Fruit fly (Drosophila melanogaster) whole organism, prepupa: Measurements from ENCODE around the gene CG32109.

Experiments used
- CG10631 ChIP-seq: fragments of 200-800 bp; sonication (Bioruptor generic); optimal IDR thresholded peaks from 2 replicates; lab custom pipeline; 2016; ENCODE audit warnings: missing biosample characterization, missing genetic modification characterization
- CG11294 ChIP-seq: fragments of 200-800 bp; sonication (Bioruptor generic); IDR thresholded peaks from 2 replicates; pipeline ENCODE4 v1.3.6; 2022; ENCODE audit warnings: missing biosample characterization, missing genetic modification characterization
- CG15336 ChIP-seq: fragments of 200-800 bp; sonication (Bioruptor generic); IDR thresholded peaks from 2 replicates; pipeline ENCODE4 v1.3.6; 2022; ENCODE audit warnings: missing biosample characterization, missing genetic modification characterization
- CG16779 ChIP-seq: fragments of 200-800 bp; sonication (Bioruptor generic); optimal IDR thresholded peaks from 3 replicates; lab custom pipeline; 2017; ENCODE audit warnings: missing biosample characterization, mild to moderate bottlenecking, missing genetic modification characterization
- CG31627 ChIP-seq: fragments of 200-800 bp; sonication (Bioruptor generic); optimal IDR thresholded peaks from 3 replicates; lab custom pipeline; 2016; ENCODE audit warnings: missing biosample characterization, missing genetic modification characterization
- CG32006 ChIP-seq: fragments of 200-800 bp; sonication (Bioruptor generic); optimal IDR thresholded peaks from 3 replicates; lab custom pipeline; 2017; ENCODE audit warnings: missing biosample characterization, mild to moderate bottlenecking, missing genetic modification characterization
- CG34406 ChIP-seq: fragments of 200-800 bp; sonication (Bioruptor generic); optimal IDR thresholded peaks from 3 replicates; lab custom pipeline; 2016; ENCODE audit warnings: missing biosample characterization, missing genetic modification characterization
- CG6163 ChIP-seq: fragments of 200-800 bp; sonication (Bioruptor generic); IDR thresholded peaks from 3 replicates; pipeline ENCODE4 v1.3.6; 2022; ENCODE audit warnings: missing biosample characterization, missing genetic modification characterization
- CG6792 ChIP-seq: fragments of 200-800 bp; sonication (Bioruptor generic); optimal IDR thresholded peaks from 3 replicates; lab custom pipeline; 2016; ENCODE audit warnings: missing biosample characterization, missing genetic modification characterization
- CG6808 ChIP-seq: fragments of 200-800 bp; sonication (Bioruptor generic); optimal IDR thresholded peaks from 3 replicates; lab custom pipeline; 2017; ENCODE audit warnings: missing biosample characterization, missing genetic modification characterization, mild to moderate bottlenecking, moderate library complexity, missing genetic modification reagents
- CG6854 ChIP-seq: fragments of 200-800 bp; sonication (Bioruptor generic); optimal IDR thresholded peaks from 2 replicates; lab custom pipeline; 2017; ENCODE audit warnings: missing biosample characterization, mild to moderate bottlenecking, missing genetic modification characterization
- CG7368 ChIP-seq: fragments of 200-800 bp; sonication (Bioruptor generic); optimal IDR thresholded peaks from 3 replicates; lab custom pipeline; 2016; ENCODE audit warnings: missing biosample characterization, missing genetic modification characterization
- CG8119 ChIP-seq: fragments of 200-800 bp; sonication (Bioruptor generic); IDR thresholded peaks from 3 replicates; pipeline ENCODE4 v1.3.6; 2022; ENCODE audit warnings: missing biosample characterization, missing genetic modification characterization
- CG8632 ChIP-seq: fragments of 200-800 bp; sonication (Bioruptor generic); optimal IDR thresholded peaks from 3 replicates; lab custom pipeline; 2016; ENCODE audit warnings: missing biosample characterization, missing genetic modification characterization
- Eip75B ChIP-seq: fragments of 200-800 bp; sonication (Bioruptor generic); optimal IDR thresholded peaks from 3 replicates; lab custom pipeline; 2016; ENCODE audit warnings: missing biosample characterization, missing genetic modification characterization
- Eip78C ChIP-seq: fragments of 200-800 bp; sonication (Bioruptor generic); peaks from one replicate; lab custom pipeline; 2016; ENCODE audit warnings: missing biosample characterization, missing genetic modification characterization
- Eip93F ChIP-seq: fragments of 200-800 bp; sonication (Bioruptor generic); optimal IDR thresholded peaks from 2 replicates; lab custom pipeline; 2016; ENCODE audit warnings: missing biosample characterization, mild to moderate bottlenecking, missing genetic modification characterization
- Ets21C ChIP-seq: fragments of 200-800 bp; sonication (Bioruptor generic); optimal IDR thresholded peaks from 3 replicates; lab custom pipeline; 2016; ENCODE audit warnings: missing biosample characterization, missing genetic modification characterization
- Hr39 ChIP-seq: fragments of 200-800 bp; sonication (Bioruptor generic); optimal IDR thresholded peaks from 2 replicates; lab custom pipeline; 2016; ENCODE audit warnings: missing biosample characterization, missing genetic modification characterization
- Hr4 ChIP-seq: fragments of 200-800 bp; sonication (Bioruptor generic); optimal IDR thresholded peaks from 3 replicates; lab custom pipeline; 2016; ENCODE audit warnings: missing biosample characterization, missing genetic modification characterization
- Smox ChIP-seq: fragments of 200-800 bp; sonication (Bioruptor generic); optimal IDR thresholded peaks from 3 replicates; lab custom pipeline; 2016; ENCODE audit warnings: missing biosample characterization, missing genetic modification characterization
- Sox102F ChIP-seq: fragments of 200-800 bp; sonication (Bioruptor generic); optimal IDR thresholded peaks from 2 replicates; lab custom pipeline; 2016; ENCODE audit warnings: missing biosample characterization, mild to moderate bottlenecking, missing genetic modification characterization
- Sox14 ChIP-seq: fragments of 200-800 bp; sonication (Bioruptor generic); optimal IDR thresholded peaks from 3 replicates; lab custom pipeline; 2016; ENCODE audit warnings: missing biosample characterization, missing genetic modification characterization
- Sox15 ChIP-seq: fragments of 200-800 bp; sonication (Bioruptor generic); optimal IDR thresholded peaks from 3 replicates; lab custom pipeline; 2016; ENCODE audit warnings: missing biosample characterization, missing genetic modification characterization
- achi ChIP-seq: fragments of 200-800 bp; sonication (Bioruptor generic); optimal IDR thresholded peaks from 3 replicates; lab custom pipeline; 2016; ENCODE audit warnings: missing biosample characterization, missing genetic modification characterization
- eg ChIP-seq: fragments of 200-800 bp; sonication (Bioruptor generic); IDR thresholded peaks from 3 replicates; pipeline ENCODE4 v1.3.6; 2022; ENCODE audit warnings: missing biosample characterization, missing genetic modification characterization
- esn ChIP-seq: fragments of 200-800 bp; sonication (Bioruptor generic); optimal IDR thresholded peaks from 2 replicates; lab custom pipeline; 2016; ENCODE audit warnings: missing biosample characterization, mild to moderate bottlenecking, missing genetic modification characterization, moderate library complexity
- fd85E ChIP-seq: fragments of 200-800 bp; sonication (Bioruptor generic); optimal IDR thresholded peaks from 3 replicates; lab custom pipeline; 2016; ENCODE audit warnings: missing biosample characterization, missing genetic modification characterization
- fkh ChIP-seq: fragments of 200-800 bp; sonication (Bioruptor generic); optimal IDR thresholded peaks from 3 replicates; lab custom pipeline; 2017; ENCODE audit warnings: missing biosample characterization, mild to moderate bottlenecking, missing genetic modification characterization, moderate library complexity
- net ChIP-seq: fragments of 200-800 bp; sonication (Bioruptor generic); optimal IDR thresholded peaks from 3 replicates; lab custom pipeline; 2016; ENCODE audit warnings: missing biosample characterization, missing genetic modification characterization
- ss ChIP-seq, 2 experiments: fragments of 200-800 bp; sonication (Bioruptor generic); optimal IDR thresholded peaks; 2 replicates in 1 of 2; 3 replicates in 1 of 2; lab custom pipeline; 2017 to 2018; ENCODE audit warnings: mild to moderate bottlenecking in 2 of 2, missing biosample characterization in 2 of 2, missing genetic modification characterization in 2 of 2, moderate library complexity in 1 of 2
- vri ChIP-seq: fragments of 200-800 bp; sonication (Bioruptor generic); optimal IDR thresholded peaks from 3 replicates; lab custom pipeline; 2016; ENCODE audit warnings: missing biosample characterization, mild to moderate bottlenecking, missing genetic modification characterization

The CG32109 gene

DNA sequence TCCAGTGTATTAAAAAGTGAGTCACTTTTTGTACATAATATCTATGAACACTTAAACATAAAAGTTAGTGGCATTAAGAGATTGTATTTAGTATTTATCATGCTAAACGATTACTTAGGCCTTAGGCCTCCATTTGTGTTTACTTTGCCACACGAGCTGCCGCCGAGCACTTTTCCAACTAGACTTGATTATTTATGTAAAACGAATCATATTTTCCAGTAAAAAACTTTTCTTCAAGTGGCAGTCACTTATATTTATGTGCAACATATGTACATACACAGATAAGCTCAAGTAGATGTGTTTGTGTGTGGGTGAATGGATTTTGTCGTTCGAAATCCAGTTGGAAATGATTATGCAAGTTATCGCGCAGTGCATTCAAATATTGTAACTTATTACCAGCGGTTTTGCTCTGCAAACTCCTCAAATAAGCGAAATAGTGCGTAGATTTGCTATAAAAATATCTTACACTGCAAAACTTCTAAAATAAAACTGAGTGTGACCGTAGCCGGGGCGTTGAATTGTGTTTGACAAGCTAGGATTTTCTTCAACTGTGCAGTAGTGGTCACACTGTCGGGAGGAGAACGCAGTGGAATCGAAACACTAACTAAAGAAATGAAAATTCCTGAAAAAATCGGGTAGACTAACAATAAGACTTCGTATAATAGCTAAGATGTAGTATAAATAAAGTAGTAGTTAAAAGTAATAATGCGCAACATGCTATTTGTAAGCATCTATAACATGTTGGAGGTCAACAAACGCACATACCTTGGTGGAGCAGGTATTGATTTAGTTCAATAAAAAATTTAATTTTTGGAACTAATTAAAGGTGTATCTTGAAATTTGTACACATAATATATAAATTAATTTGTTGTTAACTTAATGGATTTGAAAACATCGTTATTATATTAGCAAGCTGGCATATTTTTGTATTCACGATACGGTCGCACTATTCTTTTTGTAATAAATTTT lies 4.7 kb downstream of the CG32109 start, which contains the start of the genes Klc and CG10984 (continued):
- no peak for TF ChIP-seq CG6808
- peak; percentile 79 for TF ChIP-seq CG31627
- TF ChIP-seq eg (GFP tag; lab: Robert Waterston, UW) = no peak
- TF ChIP-seq CG16779 (tag; lab: Kevin White, UChicago) = no peak
- peak; percentile 80 for TF ChIP-seq Hr39
- peak; percentile 84 for TF ChIP-seq achi (GFP tag; lab: Kevin White, UChicago)
- no peak for TF ChIP-seq ss (GFP tag; optimal IDR thresholded peaks at IDR 0.05; lab: Kevin White, UChicago)
- peak; percentile 68 for TF ChIP-seq Sox15 (GFP tag; lab: Kevin White, UChicago)
- peak; percentile 8 for TF ChIP-seq CG6854 (GFP tag; lab: Kevin White, UChicago)
- peak; percentile 82 for TF ChIP-seq fd85E (GFP tag; lab: Kevin White, UChicago)

DNA sequence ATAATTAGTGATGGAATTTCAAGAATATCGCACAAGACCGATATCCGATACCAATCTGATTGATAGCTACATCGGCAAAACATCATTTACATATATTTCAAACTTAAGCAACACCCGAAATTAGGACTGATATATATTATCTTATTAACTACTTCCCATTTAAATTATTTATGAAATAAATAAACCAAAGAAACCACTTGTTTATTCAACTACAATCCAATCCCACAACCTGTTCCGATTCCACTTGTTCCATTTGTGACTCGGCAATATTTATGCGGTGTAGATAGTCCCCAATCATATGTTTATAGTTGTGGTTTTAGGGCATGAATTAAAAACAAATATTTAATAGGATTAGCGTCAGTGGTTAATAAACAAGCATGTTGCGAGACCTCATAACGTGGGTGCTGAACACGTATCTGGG lies 9.6 kb downstream of the CG32109 start, which contains the start of the genes CG10973 and Vps13D:
CG10973 (minus strand) TSS at position 6 of the 421 bp plus-strand sequence.
Vps13D (plus strand) TSS at position 281 of the 421 bp plus-strand sequence.
- TF ChIP-seq Sox15 (GFP tag; lab: Kevin White, UChicago) (no peak), CG7368 (no peak), CG6792 (GFP tag; lab: Kevin White, UChicago) (no peak), Hr4 (GFP tag; lab: Kevin White, UChicago) (no peak), CG10631 (GFP tag; lab: Kevin White, UChicago) (no peak), Eip93F (GFP tag; lab: Kevin White, UChicago) (peak; percentile 17), Eip78C (no peak), CG11294 (GFP tag; lab: Robert Waterston, UW) (no peak), CG8119 (GFP tag; lab: Robert Waterston, UW) (no peak), CG32006 (GFP tag; lab: Kevin White, UChicago) (no peak), CG15336 (GFP tag; lab: Robert Waterston, UW) (no peak), fkh (peak; percentile 99), Eip75B (no peak), esn (GFP tag; lab: Kevin White, UChicago) (no peak), Sox102F (GFP tag; lab: Kevin White, UChicago) (no peak)

DNA sequence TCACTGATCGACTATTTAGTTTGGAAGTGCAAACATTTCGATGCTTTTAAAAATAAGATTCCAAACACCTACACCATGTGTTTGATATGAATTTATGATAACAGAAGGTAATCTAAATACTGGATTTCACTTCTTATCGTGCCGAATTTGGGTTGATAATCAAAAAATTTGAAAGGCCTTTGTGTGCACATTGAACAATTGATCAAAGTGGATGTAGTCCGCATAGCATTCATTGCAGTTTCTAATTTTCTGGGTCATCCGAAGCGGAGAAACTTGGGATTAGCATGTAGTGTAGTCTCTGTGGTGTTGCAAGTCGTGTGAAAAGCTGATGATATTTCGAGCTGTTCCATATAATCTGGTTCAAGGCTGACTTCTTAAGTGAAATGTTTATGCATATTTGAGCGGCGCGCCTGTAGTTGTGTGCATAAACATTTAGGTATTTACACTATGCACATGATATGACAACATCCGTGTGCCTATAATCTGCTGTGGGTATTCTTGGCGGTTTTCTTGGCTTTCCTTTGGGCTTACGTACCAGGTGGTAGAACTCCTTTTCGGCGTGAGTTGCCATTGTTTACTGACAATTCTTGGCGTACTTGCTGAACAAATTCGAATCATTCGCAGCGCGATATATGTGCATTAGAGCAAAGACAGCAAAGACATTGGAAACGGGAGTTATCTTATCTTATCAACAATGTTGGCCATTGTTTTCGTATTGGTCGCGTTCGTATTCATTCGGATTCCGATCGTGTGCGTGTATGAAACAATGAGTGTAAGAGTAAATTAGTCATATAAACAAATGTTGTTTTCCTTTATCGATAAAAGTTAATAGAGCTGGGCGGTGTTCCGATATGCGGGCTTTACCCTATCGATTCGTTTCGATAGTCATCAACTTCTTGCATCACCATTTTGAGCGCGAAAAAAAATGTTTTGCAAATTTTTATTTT lies 27.9 kb downstream of the CG32109 start, which contains the start of gene Hip1:
Hip1 (minus strand) TSS at position 834 of the 947 bp plus-strand sequence.
- TF ChIP-seq CG34406 (GFP tag; lab: Kevin White, UChicago) = no peak
- no peak for TF ChIP-seq Ets21C (GFP tag; lab: Kevin White, UChicago)
- no peak for TF ChIP-seq CG7368
- no peak for TF ChIP-seq Eip75B
- TF ChIP-seq Hr4 (GFP tag; lab: Kevin White, UChicago) = no peak
- no peak for TF ChIP-seq CG6163 (GFP tag; lab: Robert Waterston, UW)
- TF ChIP-seq CG10631 (GFP tag; lab: Kevin White, UChicago) = no peak
- no peak for TF ChIP-seq Sox14 (GFP tag; lab: Kevin White, UChicago)
- no peak for TF ChIP-seq CG8632 (GFP tag; lab: Kevin White, UChicago)
- no peak for TF ChIP-seq net (GFP tag; lab: Kevin White, UChicago)
- no peak for TF ChIP-seq Smox (GFP tag; lab: Kevin White, UChicago)
- no peak for TF ChIP-seq vri (GFP tag; lab: Kevin White, UChicago)
- TF ChIP-seq CG11294 (GFP tag; lab: Robert Waterston, UW) = no peak
- TF ChIP-seq CG6792 (GFP tag; lab: Kevin White, UChicago) = no peak
- no peak for TF ChIP-seq CG16779 (tag; lab: Kevin White, UChicago)
